Fruit fly (Drosophila melanogaster): ENCODE measurements around the gene CG32017.

CG32017 gene

dm6 chr4:1112867-1113769, 48.8 kb downstream of the CG32017 start (continued):
- TF ChIP-seq sob (GFP tag; IDR thresholded peaks at IDR 0.05) (peak; percentile 93; the same call in 1 of the 2 replicates), CG15479 (GFP tag; optimal IDR thresholded peaks at IDR 0.05) (no peak), CG10565 (GFP tag; optimal IDR thresholded peaks at IDR 0.05) (peak; percentile 81), CG4424 (GFP tag; optimal IDR thresholded peaks at IDR 0.05) (peak; percentile 93), CG13424 (tag; optimal IDR thresholded peaks at IDR 0.05) (peak; percentile 92), shn (GFP tag; optimal IDR thresholded peaks at IDR 0.05) (peak; percentile 97), sr (GFP tag; IDR thresholded peaks at IDR 0.05) (no peak), org-1 (GFP tag; optimal IDR thresholded peaks at IDR 0.05) (no peak), CG10321 (GFP tag; IDR thresholded peaks at IDR 0.05) (peak; percentile 63; the same call in 1 of the 2 replicates), CG12744 (GFP tag; optimal IDR thresholded peaks at IDR 0.05) (peak; percentile 90), CG2875 (GFP tag; optimal IDR thresholded peaks at IDR 0.05) (peak; percentile 92), ATbp (GFP tag; optimal IDR thresholded peaks at IDR 0.05) (peak; percentile 92), CG9727 (GFP tag; optimal IDR thresholded peaks at IDR 0.05) (no peak), CG5245 (GFP tag; optimal IDR thresholded peaks at IDR 0.05) (peak; percentile 88), jumu (GFP tag; optimal IDR thresholded peaks at IDR 0.05) (peak; percentile 92), CG4404 (GFP tag; IDR thresholded peaks at IDR 0.05) (no peak), CG12299 (tag; optimal IDR thresholded peaks at IDR 0.05) (peak; percentile 87), fd96Cb (tag; optimal IDR thresholded peaks at IDR 0.05) (peak; percentile 94), CG5180 (GFP tag; optimal IDR thresholded peaks at IDR 0.05) (peak; percentile 79), Meics (GFP tag; optimal IDR thresholded peaks at IDR 0.05) (peak; percentile 89), CG3163 (GFP tag; optimal IDR thresholded peaks at IDR 0.05) (peak; percentile 78), maf-S (GFP tag; optimal IDR thresholded peaks at IDR 0.05) (peak; percentile 91), Ravus (GFP tag; IDR thresholded peaks at IDR 0.05) (peak; percentile 69), Bdp1 (GFP tag; optimal IDR thresholded peaks at IDR 0.05) (no peak), pan (optimal IDR thresholded peaks at IDR 0.05) (peak in 1 of 2 experiments; percentile 45), pan (GFP tag; optimal IDR thresholded peaks at IDR 0.05 in 1 of 2, IDR thresholded peaks at IDR 0.05 in 1 of 2) (no peak), crc (GFP tag; optimal IDR thresholded peaks at IDR 0.05) (peak; percentile 91), NfI (GFP tag; optimal IDR thresholded peaks at IDR 0.05) (peak; percentile 91), HmgD (GFP tag; optimal IDR thresholded peaks at IDR 0.05) (peak; percentile 80), otp (GFP tag; IDR thresholded peaks at IDR 0.05) (no peak), zfh2 (GFP tag; optimal IDR thresholded peaks at IDR 0.05) (peak; percentile 87), CG2678 (tag; optimal IDR thresholded peaks at IDR 0.05) (no peak), NC2β (GFP tag; optimal IDR thresholded peaks at IDR 0.05) (peak; percentile 93), HLH4C (GFP tag; IDR thresholded peaks at IDR 0.05; ENCODE audit: partially characterized antibody) (no peak), Sry-β (GFP tag; optimal IDR thresholded peaks at IDR 0.05) (no peak), inv (GFP tag; IDR thresholded peaks at IDR 0.05; ENCODE audit: partially characterized antibody) (no peak), Hey (tag; optimal IDR thresholded peaks at IDR 0.05) (no peak), CG7786 (GFP tag; optimal IDR thresholded peaks at IDR 0.05) (peak; percentile 95), Sox102F (GFP tag; optimal IDR thresholded peaks at IDR 0.05) (no peak), CG7556 (GFP tag; optimal IDR thresholded peaks at IDR 0.05) (peak; percentile 91), CG2712 (tag; optimal IDR thresholded peaks at IDR 0.05) (peak; percentile 98), bcd (GFP tag; optimal IDR thresholded peaks at IDR 0.05) (peak; percentile 73), CG7372 (GFP tag; IDR thresholded peaks at IDR 0.05) (peak; percentile 86), jigr1 (GFP tag; IDR thresholded peaks at IDR 0.05) (no peak; the same call in 2 of the 3 replicates), CG6272 (GFP tag; IDR thresholded peaks at IDR 0.05) (no peak), MESR4 (GFP tag; optimal IDR thresholded peaks at IDR 0.05) (peak; percentile 40), disco-r (GFP tag; optimal IDR thresholded peaks at IDR 0.05) (peak; percentile 85), vfl (GFP tag; optimal IDR thresholded peaks at IDR 0.05) (peak; percentile 91), CG16815 (GFP tag; optimal IDR thresholded peaks at IDR 0.05) (peak; percentile 89)
